Worm (Caenorhabditis elegans) whole organism, L3 larva: ENCODE measurements around the gene K02H11.9.

ENCODE experiments used
- ama-1 ChIP-seq: fragments of 150-350 bp; optimal IDR thresholded peaks from 2 replicates; lab custom pipeline; 2018
- nfya-1 ChIP-seq: sonication (generic microtip); optimal IDR thresholded peaks from 2 replicates; lab custom pipeline; 2017; ENCODE audit warnings: missing genetic modification characterization, mild to moderate bottlenecking, missing compliant biosample characterization, antibody characterized with exemption, moderate library complexity; ENCODE audit not compliant: insufficient read depth
- nhr-11 ChIP-seq: fragments of 150-350 bp; optimal IDR thresholded peaks from 2 replicates; lab custom pipeline; 2014; ENCODE audit warnings: missing biosample characterization, missing genetic modification characterization
- nhr-237 ChIP-seq: fragments of 150-350 bp; optimal IDR thresholded peaks from 2 replicates; lab custom pipeline; 2014; ENCODE audit warnings: missing biosample characterization, missing genetic modification characterization
- nhr-28 ChIP-seq: fragments of 150-350 bp; optimal IDR thresholded peaks from 2 replicates; lab custom pipeline; 2014; ENCODE audit warnings: missing biosample characterization, missing genetic modification characterization
- sea-2 ChIP-seq: fragments of 150-350 bp; sonication (generic microtip); optimal IDR thresholded peaks from 4 replicates; lab custom pipeline; 2014; ENCODE audit warnings: missing biosample characterization, missing genetic modification reagents, missing genetic modification characterization
- ztf-11 ChIP-seq: fragments of 150-350 bp; optimal IDR thresholded peaks from 2 replicates; lab custom pipeline; 2014; ENCODE audit warnings: missing biosample characterization, missing genetic modification characterization

DNA sequence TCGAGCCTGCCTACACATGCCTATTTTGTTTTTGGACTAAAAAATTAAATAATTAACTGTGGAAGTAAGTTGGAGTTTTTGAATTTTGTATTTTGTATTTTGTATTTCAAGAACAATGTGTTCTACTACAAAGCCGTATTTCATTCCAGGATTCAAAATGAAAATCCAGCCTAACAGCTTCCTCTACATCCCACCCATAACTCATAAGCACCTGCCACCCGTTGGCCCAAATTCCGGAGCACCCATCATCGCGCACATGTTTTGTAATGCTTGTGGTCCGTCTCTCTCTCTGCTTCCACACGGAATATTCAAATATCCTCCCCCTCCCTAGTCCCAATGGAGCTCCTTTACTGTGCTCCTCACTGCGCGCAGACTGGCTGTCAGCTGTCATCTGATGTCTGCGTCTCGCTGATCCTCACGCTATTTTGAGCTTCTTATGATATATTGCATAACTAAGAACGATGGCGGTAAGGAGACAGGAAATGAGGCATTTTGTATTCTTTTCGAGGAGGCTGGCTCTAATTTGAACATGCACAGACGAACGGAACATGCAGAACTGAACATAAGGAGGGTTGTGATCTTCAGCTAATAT, 38.7 kb upstream of the K02H11.9 start:
- TF ChIP-seq nfya-1 (tag; lab: Kevin White, UChicago) (no peak), ztf-11 (tag; lab: Kevin White, UChicago) (no peak), nhr-237 (tag; lab: Kevin White, UChicago) (no peak), nhr-28 (tag; lab: Kevin White, UChicago) (no peak), sea-2 (GFP tag; lab: Kevin White, UChicago) (no peak), nhr-11 (tag; lab: Kevin White, UChicago) (no peak), ama-1 (no peak)
